Fruit fly (Drosophila melanogaster): Measurements from ENCODE around the gene ovo.

DNA sequence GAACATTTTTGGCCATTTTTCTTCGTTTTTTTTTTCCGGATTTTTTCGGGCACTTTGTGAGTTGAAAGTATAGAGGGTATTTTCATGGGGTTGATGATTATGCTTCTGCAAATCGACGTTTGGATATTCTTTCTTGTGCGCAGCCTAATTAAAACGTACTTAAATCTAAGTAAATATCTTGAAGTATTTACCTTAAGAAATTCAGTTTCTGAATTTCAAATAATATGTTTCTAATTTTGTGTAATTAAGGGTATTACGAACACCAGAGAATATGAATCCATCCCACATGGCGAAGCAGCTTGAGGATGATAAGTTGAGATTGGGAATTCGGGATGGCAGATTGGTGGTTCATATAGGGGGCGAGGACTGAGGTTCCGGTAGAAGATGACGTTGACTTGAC lies 21.4 kb upstream of the ovo start:
- no peak for TF ChIP-seq CG13204 (GFP tag; optimal IDR thresholded peaks at IDR 0.05)
- TF ChIP-seq EcR (GFP tag; optimal IDR thresholded peaks at IDR 0.05), result no peak
- TF ChIP-seq Ets98B (GFP tag; IDR thresholded peaks at IDR 0.05), result no peak
- TF ChIP-seq Pif1B (GFP tag; optimal IDR thresholded peaks at IDR 0.05), result no peak
- TF ChIP-seq D1 (tag; optimal IDR thresholded peaks at IDR 0.05), result no peak
- TF ChIP-seq CG8159 (tag; optimal IDR thresholded peaks at IDR 0.05), result no peak
- no peak for TF ChIP-seq gl (tag; optimal IDR thresholded peaks at IDR 0.05)
- TF ChIP-seq CG17806 (tag; optimal IDR thresholded peaks at IDR 0.05), result no peak
- no peak for TF ChIP-seq CG15710 (tag; optimal IDR thresholded peaks at IDR 0.05)
- TF ChIP-seq CG12605 (GFP tag; IDR thresholded peaks at IDR 0.05), result no peak

All from whole organism, pupa.